Worm (Caenorhabditis elegans) whole organism, L4 larva: Measurements from ENCODE around the gene C06H5.6.

Experiments used
- F10B5.3 ChIP-seq: sonication (generic microtip); optimal IDR thresholded peaks from 2 replicates; lab custom pipeline; 2016; ENCODE audit warnings: mild to moderate bottlenecking, missing genetic modification characterization, missing compliant biosample characterization
- F26F4.8 ChIP-seq: fragments of 200-800 bp; sonication (Bioruptor generic); conservative IDR thresholded peaks from 2 replicates; pipeline ENCODE4 v1.3.6; 2022; ENCODE audit warnings: missing genetic modification characterization, missing compliant biosample characterization
- F37D6.2 ChIP-seq: sonication (generic microtip); optimal IDR thresholded peaks from 2 replicates; lab custom pipeline; 2016; ENCODE audit warnings: mild to moderate bottlenecking, missing genetic modification characterization, missing compliant biosample characterization
- F49E8.2 ChIP-seq: sonication (generic microtip); optimal IDR thresholded peaks from 2 replicates; lab custom pipeline; 2016; ENCODE audit warnings: missing compliant biosample characterization, mild to moderate bottlenecking, missing genetic modification characterization, borderline replicate concordance
- T26A8.4 ChIP-seq: fragments of 200-800 bp; sonication (Bioruptor generic); IDR thresholded peaks from 2 replicates; pipeline ENCODE4 v1.3.6; 2022; ENCODE audit warnings: missing genetic modification characterization, missing compliant biosample characterization
- Y5F2A.4 ChIP-seq: fragments of 200-800 bp; sonication (Bioruptor generic); optimal IDR thresholded peaks from 2 replicates; lab custom pipeline; 2018; ENCODE audit warnings: mild to moderate bottlenecking, missing genetic modification characterization, missing compliant biosample characterization
- ZK546.5 ChIP-seq, 2 experiments: sonication (generic microtip); optimal IDR thresholded peaks; 2 replicates each; lab custom pipeline; 2017; ENCODE audit warnings: missing biosample characterization in 2 of 2, missing genetic modification characterization in 2 of 2
- aly-2 ChIP-seq: sonication (generic microtip); optimal IDR thresholded peaks from 2 replicates; lab custom pipeline; 2018; ENCODE audit warnings: missing biosample characterization, missing genetic modification characterization
- ama-1 ChIP-seq: fragments of 150-350 bp; optimal IDR thresholded peaks from 2 replicates; lab custom pipeline; 2014; ENCODE audit warnings: inconsistent platforms, mixed read lengths
- ceh-20 ChIP-seq: fragments of 200-800 bp; sonication (Bioruptor generic); IDR thresholded peaks from 2 replicates; pipeline ENCODE4 v1.3.6; 2022; ENCODE audit warnings: missing genetic modification reagents, missing genetic modification characterization, missing compliant biosample characterization
- ceh-82 ChIP-seq: sonication (generic microtip); optimal IDR thresholded peaks from 2 replicates; lab custom pipeline; 2017; ENCODE audit warnings: missing biosample characterization, missing genetic modification characterization
- ces-1 ChIP-seq: fragments of 150-350 bp; sonication (generic microtip); optimal IDR thresholded peaks from 4 replicates; lab custom pipeline; 2014; ENCODE audit warnings: missing biosample characterization, missing genetic modification reagents, missing genetic modification characterization
- dmd-6 ChIP-seq: fragments of 200-800 bp; sonication (Bioruptor generic); IDR thresholded peaks from 2 replicates; pipeline ENCODE4 v1.3.6; 2022; ENCODE audit warnings: missing genetic modification reagents, missing genetic modification characterization, missing compliant biosample characterization
- dpl-1 ChIP-seq: fragments of 150-350 bp; optimal IDR thresholded peaks from 2 replicates; lab custom pipeline; 2014; ENCODE audit warnings: missing biosample characterization, missing genetic modification reagents, missing genetic modification characterization
- duxl-1 ChIP-seq: sonication (generic microtip); optimal IDR thresholded peaks from 2 replicates; lab custom pipeline; 2016; ENCODE audit warnings: mild to moderate bottlenecking, missing genetic modification characterization, moderate library complexity, missing compliant biosample characterization; ENCODE audit not compliant: poor library complexity
- dve-1 ChIP-seq: sonication (generic microtip); optimal IDR thresholded peaks from 2 replicates; lab custom pipeline; 2017; ENCODE audit warnings: antibody characterized with exemption, mild to moderate bottlenecking, missing genetic modification characterization, missing compliant biosample characterization; ENCODE audit not compliant: insufficient read depth
- egl-43 ChIP-seq: fragments of 200-800 bp; sonication (Bioruptor generic); IDR thresholded peaks from 2 replicates; pipeline ENCODE4 v1.3.6; 2022; ENCODE audit warnings: missing genetic modification reagents, missing genetic modification characterization, missing compliant biosample characterization
- fos-1 ChIP-seq: fragments of 150-350 bp; optimal IDR thresholded peaks from 2 replicates; lab custom pipeline; 2014; ENCODE audit warnings: missing biosample characterization, missing genetic modification characterization
- jun-1 ChIP-seq: fragments of 150-350 bp; optimal IDR thresholded peaks from 2 replicates; lab custom pipeline; 2014; ENCODE audit warnings: missing biosample characterization, missing genetic modification reagents, missing genetic modification characterization
- lim-7 ChIP-seq: fragments of 200-800 bp; sonication (Bioruptor generic); IDR thresholded peaks from 2 replicates; pipeline ENCODE4 v1.3.6; 2022; ENCODE audit warnings: missing genetic modification characterization, missing compliant biosample characterization
- lin-1 ChIP-seq: fragments of 200-800 bp; sonication (Bioruptor generic); IDR thresholded peaks from 2 replicates; pipeline ENCODE4 v1.3.6; 2022; ENCODE audit warnings: missing genetic modification reagents, missing genetic modification characterization, missing compliant biosample characterization
- lin-13 ChIP-seq: fragments of 150-350 bp; optimal IDR thresholded peaks from 2 replicates; lab custom pipeline; 2014; ENCODE audit warnings: missing biosample characterization, missing genetic modification reagents, missing genetic modification characterization
- lin-38 ChIP-seq: fragments of 200-800 bp; sonication (Bioruptor generic); IDR thresholded peaks from 2 replicates; pipeline ENCODE4 v1.3.6; 2022; ENCODE audit warnings: missing genetic modification reagents, missing genetic modification characterization, missing compliant biosample characterization
- lsy-2 ChIP-seq, 2 experiments: fragments of 150-350 bp in 1 of 2; sonication (generic microtip) in 1 of 2; optimal IDR thresholded peaks; 2 replicates each; lab custom pipeline; 2014 to 2017; ENCODE audit warnings: missing biosample characterization in 2 of 2, missing genetic modification characterization in 2 of 2
- madf-9 ChIP-seq: fragments of 200-800 bp; sonication (Bioruptor generic); conservative IDR thresholded peaks from 2 replicates; pipeline ENCODE4 v1.3.6; 2022; ENCODE audit warnings: missing genetic modification reagents, missing genetic modification characterization, missing compliant biosample characterization
- mdl-1 ChIP-seq, 2 experiments: fragments of 150-350 bp in 1 of 2; sonication (generic microtip) in 1 of 2; optimal IDR thresholded peaks; 2 replicates each; lab custom pipeline; 2014 to 2017; ENCODE audit warnings: missing biosample characterization in 2 of 2, missing genetic modification characterization in 2 of 2
- mdt-29 ChIP-seq: fragments of 200-800 bp; sonication (Bioruptor generic); IDR thresholded peaks from 2 replicates; pipeline ENCODE4 v1.3.6; 2022; ENCODE audit warnings: missing genetic modification reagents, missing genetic modification characterization, missing compliant biosample characterization
- nhr-11 ChIP-seq: fragments of 150-350 bp; optimal IDR thresholded peaks from 2 replicates; lab custom pipeline; 2014; ENCODE audit warnings: missing biosample characterization, missing genetic modification characterization
- nhr-111 ChIP-seq: fragments of 200-800 bp; sonication (Bioruptor generic); optimal IDR thresholded peaks from 2 replicates; lab custom pipeline; 2018; ENCODE audit warnings: mild to moderate bottlenecking, missing genetic modification characterization, missing compliant biosample characterization
- nhr-6 ChIP-seq: fragments of 150-350 bp; optimal IDR thresholded peaks from 2 replicates; lab custom pipeline; 2014; ENCODE audit warnings: missing biosample characterization, missing genetic modification characterization
- nhr-77 ChIP-seq: fragments of 150-350 bp; optimal IDR thresholded peaks from 2 replicates; lab custom pipeline; 2014; ENCODE audit warnings: missing biosample characterization, missing genetic modification characterization
- pha-4 ChIP-seq, 2 experiments: fragments of 150-350 bp in 1 of 2; fragments of 200-800 bp in 1 of 2; sonication (Bioruptor generic) in 1 of 2; IDR thresholded peaks in 1 of 2; optimal IDR thresholded peaks in 1 of 2; 2 replicates each; pipeline versions ENCODE4 v1.3.6 to Lab custom; 2014 to 2022; ENCODE audit warnings: missing genetic modification characterization in 2 of 2, missing genetic modification reagents in 2 of 2, missing biosample characterization in 1 of 2, missing compliant biosample characterization in 1 of 2
- php-3 ChIP-seq: fragments of 200-800 bp; sonication (Bioruptor generic); IDR thresholded peaks from 2 replicates; pipeline ENCODE4 v1.3.6; 2022; ENCODE audit warnings: missing genetic modification reagents, missing genetic modification characterization, missing compliant biosample characterization
- pqm-1 ChIP-seq: sonication (generic microtip); optimal IDR thresholded peaks from 2 replicates; lab custom pipeline; 2017; ENCODE audit warnings: missing biosample characterization, missing genetic modification characterization
- rbr-2 ChIP-seq: sonication (generic microtip); optimal IDR thresholded peaks from 2 replicates; lab custom pipeline; 2016; ENCODE audit warnings: missing genotype, missing genetic modification characterization, missing compliant biosample characterization
- sdz-12 ChIP-seq: fragments of 200-800 bp; sonication (Bioruptor generic); optimal IDR thresholded peaks from 2 replicates; lab custom pipeline; 2018; ENCODE audit warnings: mild to moderate bottlenecking, missing genetic modification characterization, missing compliant biosample characterization
- snpc-1.2 ChIP-seq: fragments of 200-800 bp; sonication (Bioruptor generic); IDR thresholded peaks from 2 replicates; pipeline ENCODE4 v1.3.6; 2022; ENCODE audit warnings: missing genetic modification reagents, missing genetic modification characterization, missing compliant biosample characterization
- snpc-4 ChIP-seq: fragments of 150-350 bp; optimal IDR thresholded peaks from 2 replicates; lab custom pipeline; 2014; ENCODE audit warnings: missing biosample characterization, missing genetic modification characterization
- unc-130 ChIP-seq: sonication (generic microtip); optimal IDR thresholded peaks from 2 replicates; lab custom pipeline; 2016; ENCODE audit warnings: missing genetic modification reagents, missing genetic modification characterization, missing compliant biosample characterization
- unc-39 ChIP-seq: sonication (generic microtip); optimal IDR thresholded peaks from 2 replicates; lab custom pipeline; 2017; ENCODE audit warnings: missing biosample characterization, missing genetic modification characterization
- zip-11 ChIP-seq: fragments of 200-800 bp; sonication (Bioruptor generic); IDR thresholded peaks from 2 replicates; pipeline ENCODE4 v1.3.6; 2022; ENCODE audit warnings: missing genetic modification characterization, missing compliant biosample characterization

The C06H5.6 gene

DNA sequence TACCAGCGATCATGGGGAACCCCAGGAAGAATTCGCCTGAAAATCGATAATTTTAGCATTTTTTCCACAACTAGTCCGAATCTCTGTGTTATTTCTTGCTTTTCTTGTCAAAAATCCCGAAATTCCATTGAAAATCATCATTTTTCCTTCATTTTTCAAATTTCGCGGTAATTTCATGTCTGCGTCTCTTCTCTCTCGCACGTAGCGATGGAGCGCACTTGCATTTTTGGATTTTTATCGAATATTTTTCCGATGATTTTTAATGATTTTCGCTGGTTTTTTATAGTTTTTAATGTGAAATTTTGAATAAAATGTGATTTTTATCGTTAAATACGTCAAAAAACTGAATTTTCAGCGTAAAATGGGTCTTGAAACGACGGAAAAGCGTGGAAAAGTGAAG lies 32.6 kb upstream of the C06H5.6 start, which contains the start of gene E01B7.2 (continued):
- no peak for TF ChIP-seq zip-11 (GFP tag; lab: Robert Waterston, UW)
- TF ChIP-seq F37D6.2 (tag; lab: Kevin White, UChicago): no peak
- TF ChIP-seq rbr-2 (tag; lab: Kevin White, UChicago): peak; percentile 20
- no peak for TF ChIP-seq lim-7 (GFP tag; lab: Robert Waterston, UW)
- TF ChIP-seq F26F4.8 (GFP tag; lab: Robert Waterston, UW): no peak
- TF ChIP-seq F10B5.3 (tag; lab: Kevin White, UChicago): no peak
- TF ChIP-seq ceh-20 (GFP tag; lab: Robert Waterston, UW): no peak
- TF ChIP-seq unc-39 (tag; lab: Kevin White, UChicago): no peak
- peak; percentile 78 for TF ChIP-seq dve-1 (tag; lab: Kevin White, UChicago)

ce11 chrV:17918726-17919125 lies 29.9 kb upstream of the C06H5.6 start, which contains the start of gene C06H5.8:
C06H5.8 (plus strand) TSS chrV:17919026.
- no peak for TF ChIP-seq lin-13 (GFP tag; lab: Kevin White, UChicago)
- TF ChIP-seq aly-2 (tag; lab: Kevin White, UChicago): no peak
- no peak for TF ChIP-seq dpl-1 (GFP tag; lab: Kevin White, UChicago)
- no peak for TF ChIP-seq nhr-77
- TF ChIP-seq lsy-2 (tag; optimal IDR thresholded peaks at IDR 0.05; lab: Kevin White, UChicago): no peak
- no peak for TF ChIP-seq sdz-12 (GFP tag; lab: Kevin White, UChicago)
- no peak for TF ChIP-seq unc-39 (tag; lab: Kevin White, UChicago)
- TF ChIP-seq ceh-82 (tag; lab: Kevin White, UChicago): no peak
- TF ChIP-seq mdl-1 (tag; optimal IDR thresholded peaks at IDR 0.05; lab: Kevin White, UChicago): no peak
- TF ChIP-seq nhr-6 (tag; lab: Kevin White, UChicago): no peak
- TF ChIP-seq fos-1 (tag; lab: Kevin White, UChicago): no peak
- TF ChIP-seq nhr-11: no peak
- TF ChIP-seq F49E8.2 (tag; lab: Kevin White, UChicago): no peak
- TF ChIP-seq lin-38 (GFP tag; lab: Robert Waterston, UW): no peak
- TF ChIP-seq pha-4 (GFP tag; IDR thresholded peaks at IDR 0.05; lab: Robert Waterston, UW): no peak
- TF ChIP-seq pha-4 (tag; optimal IDR thresholded peaks at IDR 0.05; lab: Kevin White, UChicago): no peak
- TF ChIP-seq snpc-4 (tag; lab: Kevin White, UChicago): no peak
- TF ChIP-seq dmd-6 (GFP tag; lab: Robert Waterston, UW): no peak
- no peak for TF ChIP-seq mdt-29 (GFP tag; lab: Robert Waterston, UW)
- TF ChIP-seq duxl-1: no peak
- no peak for TF ChIP-seq ZK546.5 (tag; optimal IDR thresholded peaks at IDR 0.05; lab: Kevin White, UChicago)

DNA sequence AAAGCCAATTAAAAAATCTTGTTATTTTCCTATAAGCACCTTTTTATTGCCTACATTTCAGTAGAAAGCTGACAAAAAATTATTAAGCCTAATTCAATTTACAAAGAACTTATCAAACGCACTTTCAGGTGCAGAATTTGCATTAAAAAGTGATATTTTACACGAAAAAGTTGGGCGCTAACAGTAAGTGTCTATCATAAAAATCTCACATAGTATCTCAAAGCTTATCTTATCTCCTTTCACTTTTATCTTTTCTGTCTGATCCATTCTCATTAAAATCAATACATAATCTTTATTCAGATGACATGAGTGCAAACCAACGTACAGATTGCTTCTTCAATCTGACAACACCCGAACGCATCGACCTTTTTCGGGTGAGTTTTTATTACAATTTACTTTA lies 21.2 kb upstream of the C06H5.6 start, which contains the start of gene dcar-1:
TSS of gene dcar-1 (plus strand) at position 301 of the 400 bp plus-strand sequence.
- TF ChIP-seq lsy-2 (tag; optimal IDR thresholded peaks at IDR 0.05; lab: Kevin White, UChicago): no peak
- no peak for TF ChIP-seq pha-4 (GFP tag; IDR thresholded peaks at IDR 0.05; lab: Robert Waterston, UW)
- no peak for TF ChIP-seq pha-4 (tag; optimal IDR thresholded peaks at IDR 0.05; lab: Kevin White, UChicago)
- no peak for TF ChIP-seq ces-1 (GFP tag; lab: Kevin White, UChicago)
- TF ChIP-seq T26A8.4 (GFP tag; lab: Robert Waterston, UW): no peak
- TF ChIP-seq ceh-20 (GFP tag; lab: Robert Waterston, UW): no peak
- no peak for TF ChIP-seq php-3 (GFP tag; lab: Robert Waterston, UW)
- no peak for TF ChIP-seq lin-1 (GFP tag; lab: Robert Waterston, UW)
- TF ChIP-seq mdl-1 (tag; optimal IDR thresholded peaks at IDR 0.05; lab: Kevin White, UChicago): no peak
- no peak for TF ChIP-seq madf-9 (GFP tag; lab: Robert Waterston, UW)
- no peak for TF ChIP-seq nhr-77
- no peak for TF ChIP-seq pqm-1
- no peak for TF ChIP-seq jun-1
- TF ChIP-seq unc-130 (GFP tag; lab: Kevin White, UChicago): no peak
- TF ChIP-seq Y5F2A.4 (GFP tag; lab: Kevin White, UChicago): no peak
- no peak for TF ChIP-seq snpc-1.2 (GFP tag; lab: Robert Waterston, UW)
- TF ChIP-seq egl-43 (GFP tag; lab: Robert Waterston, UW): no peak
- no peak for TF ChIP-seq F37D6.2 (tag; lab: Kevin White, UChicago)
- no peak for TF ChIP-seq ama-1 (lab: Kevin White, UChicago)
- no peak for TF ChIP-seq nhr-111 (GFP tag; lab: Kevin White, UChicago)
- no peak for TF ChIP-seq ceh-82 (tag; lab: Kevin White, UChicago)
- TF ChIP-seq, all 104 proteins: peak for 0
